Worm (Caenorhabditis elegans) whole organism, mixed stage, embryonic: ENCODE data around the gene dnj-13.

Source experiments
- M03D4.4 ChIP-seq: sonication (generic microtip); optimal IDR thresholded peaks from 2 replicates; lab custom pipeline; 2017; ENCODE audit warnings: mild to moderate bottlenecking, missing genetic modification characterization, missing compliant biosample characterization
- bed-3 ChIP-seq: fragments of 200-800 bp; sonication (Bioruptor generic); optimal IDR thresholded peaks from 3 replicates; lab custom pipeline; 2018; ENCODE audit warnings: mild to moderate bottlenecking, missing genetic modification characterization, moderate library complexity, missing compliant biosample characterization
- blmp-1 ChIP-seq: fragments of 150-350 bp; optimal IDR thresholded peaks from 2 replicates; lab custom pipeline; 2014; ENCODE audit warnings: missing biosample characterization, missing genetic modification characterization
- ceh-39 ChIP-seq: fragments of 150-350 bp; optimal IDR thresholded peaks from 2 replicates; lab custom pipeline; 2014; ENCODE audit warnings: missing biosample characterization, missing genetic modification characterization
- ceh-43 ChIP-seq: fragments of 200-800 bp; sonication (Bioruptor generic); optimal IDR thresholded peaks from 2 replicates; lab custom pipeline; 2018; ENCODE audit warnings: mild to moderate bottlenecking, missing genetic modification characterization, moderate library complexity, missing compliant biosample characterization
- ces-1 ChIP-seq: fragments of 150-350 bp; optimal IDR thresholded peaks from 2 replicates; lab custom pipeline; 2014; ENCODE audit warnings: missing biosample characterization, missing genetic modification reagents, missing genetic modification characterization
- cnd-1 ChIP-seq: fragments of 200-800 bp; sonication (Bioruptor generic); optimal IDR thresholded peaks from 2 replicates; lab custom pipeline; 2018; ENCODE audit warnings: mild to moderate bottlenecking, missing genetic modification characterization, missing compliant biosample characterization
- drap-1 ChIP-seq: fragments of 200-800 bp; sonication (Bioruptor generic); optimal IDR thresholded peaks from 3 replicates; lab custom pipeline; 2018; ENCODE audit warnings: mild to moderate bottlenecking, missing genetic modification characterization, missing compliant biosample characterization
- flh-1 ChIP-seq: fragments of 200-800 bp; sonication (Bioruptor generic); optimal IDR thresholded peaks from 2 replicates; lab custom pipeline; 2018; ENCODE audit warnings: mild to moderate bottlenecking, missing genetic modification characterization, moderate library complexity, missing compliant biosample characterization
- ham-2 ChIP-seq: fragments of 200-800 bp; sonication (Bioruptor generic); optimal IDR thresholded peaks from 2 replicates; lab custom pipeline; 2018; ENCODE audit warnings: mild to moderate bottlenecking, missing genetic modification characterization, missing compliant biosample characterization
- hlh-1 ChIP-seq: fragments of 150-350 bp; optimal IDR thresholded peaks from 2 replicates; lab custom pipeline; 2014; ENCODE audit warnings: missing biosample characterization, missing genetic modification reagents, missing genetic modification characterization
- lin-13 ChIP-seq: fragments of 150-350 bp; optimal IDR thresholded peaks from 2 replicates; lab custom pipeline; 2014; ENCODE audit warnings: missing biosample characterization, missing genetic modification characterization
- lin-32 ChIP-seq: fragments of 200-800 bp; sonication (Bioruptor generic); optimal IDR thresholded peaks from 2 replicates; lab custom pipeline; 2018; ENCODE audit warnings: mild to moderate bottlenecking, missing genetic modification characterization, missing compliant biosample characterization
- lsy-2 ChIP-seq: fragments of 150-350 bp; optimal IDR thresholded peaks from 2 replicates; lab custom pipeline; 2014; ENCODE audit warnings: missing biosample characterization, missing genetic modification characterization
- mab-5 ChIP-seq: fragments of 150-350 bp; optimal IDR thresholded peaks from 2 replicates; lab custom pipeline; 2014; ENCODE audit warnings: missing biosample characterization, missing genetic modification characterization
- mep-1 ChIP-seq: fragments of 150-350 bp; optimal IDR thresholded peaks from 2 replicates; lab custom pipeline; 2017; ENCODE audit warnings: missing biosample characterization, missing genetic modification reagents, missing genetic modification characterization, inconsistent platforms
- mls-2 ChIP-seq: sonication (generic microtip); optimal IDR thresholded peaks from 2 replicates; lab custom pipeline; 2016; ENCODE audit warnings: mild to moderate bottlenecking, missing genetic modification characterization, moderate library complexity, missing compliant biosample characterization
- nhr-12 ChIP-seq: fragments of 150-350 bp; optimal IDR thresholded peaks from 2 replicates; lab custom pipeline; 2014; ENCODE audit warnings: missing biosample characterization, missing genetic modification characterization
- nhr-2 ChIP-seq: fragments of 150-350 bp; optimal IDR thresholded peaks from 2 replicates; lab custom pipeline; 2014; ENCODE audit warnings: missing biosample characterization, missing genetic modification characterization
- nhr-237 ChIP-seq: fragments of 150-350 bp; optimal IDR thresholded peaks from 2 replicates; lab custom pipeline; 2014; ENCODE audit warnings: missing biosample characterization, missing genetic modification characterization
- nhr-28 ChIP-seq: fragments of 150-350 bp; optimal IDR thresholded peaks from 2 replicates; lab custom pipeline; 2014; ENCODE audit warnings: missing biosample characterization, missing genetic modification characterization
- pha-4 ChIP-seq: fragments of 150-350 bp; optimal IDR thresholded peaks from 2 replicates; lab custom pipeline; 2018; ENCODE audit warnings: missing biosample characterization, missing genetic modification reagents, missing genetic modification characterization
- sem-2 ChIP-seq: fragments of 200-800 bp; sonication (Bioruptor generic); optimal IDR thresholded peaks from 2 replicates; lab custom pipeline; 2018; ENCODE audit warnings: mild to moderate bottlenecking, missing genetic modification characterization, missing compliant biosample characterization
- sptf-1 ChIP-seq: sonication (generic microtip); optimal IDR thresholded peaks from 2 replicates; lab custom pipeline; 2017; ENCODE audit warnings: mild to moderate bottlenecking, missing genetic modification characterization, moderate library complexity, missing compliant biosample characterization
- tbx-8 ChIP-seq: fragments of 200-800 bp; sonication (Bioruptor generic); optimal IDR thresholded peaks from 2 replicates; lab custom pipeline; 2018; ENCODE audit warnings: mild to moderate bottlenecking, missing genetic modification characterization, moderate library complexity, missing compliant biosample characterization
- unc-120 ChIP-seq: sonication (generic microtip); optimal IDR thresholded peaks from 2 replicates; lab custom pipeline; 2017; ENCODE audit warnings: missing genetic modification characterization, missing compliant biosample characterization; ENCODE audit not compliant: poor library complexity, severe bottlenecking
- unc-39 ChIP-seq: fragments of 150-350 bp; optimal IDR thresholded peaks from 2 replicates; lab custom pipeline; 2014; ENCODE audit warnings: missing biosample characterization, missing genetic modification characterization
- unc-62 ChIP-seq: fragments of 150-350 bp; optimal IDR thresholded peaks from 2 replicates; lab custom pipeline; 2014; ENCODE audit warnings: missing biosample characterization, missing genetic modification reagents, missing genetic modification characterization
- zip-8 ChIP-seq: fragments of 150-350 bp; optimal IDR thresholded peaks from 2 replicates; lab custom pipeline; 2014; ENCODE audit warnings: missing biosample characterization, missing genetic modification characterization
- ztf-11 ChIP-seq: fragments of 150-350 bp; optimal IDR thresholded peaks from 2 replicates; lab custom pipeline; 2014; ENCODE audit warnings: missing biosample characterization, missing genetic modification characterization

dnj-13 gene

DNA sequence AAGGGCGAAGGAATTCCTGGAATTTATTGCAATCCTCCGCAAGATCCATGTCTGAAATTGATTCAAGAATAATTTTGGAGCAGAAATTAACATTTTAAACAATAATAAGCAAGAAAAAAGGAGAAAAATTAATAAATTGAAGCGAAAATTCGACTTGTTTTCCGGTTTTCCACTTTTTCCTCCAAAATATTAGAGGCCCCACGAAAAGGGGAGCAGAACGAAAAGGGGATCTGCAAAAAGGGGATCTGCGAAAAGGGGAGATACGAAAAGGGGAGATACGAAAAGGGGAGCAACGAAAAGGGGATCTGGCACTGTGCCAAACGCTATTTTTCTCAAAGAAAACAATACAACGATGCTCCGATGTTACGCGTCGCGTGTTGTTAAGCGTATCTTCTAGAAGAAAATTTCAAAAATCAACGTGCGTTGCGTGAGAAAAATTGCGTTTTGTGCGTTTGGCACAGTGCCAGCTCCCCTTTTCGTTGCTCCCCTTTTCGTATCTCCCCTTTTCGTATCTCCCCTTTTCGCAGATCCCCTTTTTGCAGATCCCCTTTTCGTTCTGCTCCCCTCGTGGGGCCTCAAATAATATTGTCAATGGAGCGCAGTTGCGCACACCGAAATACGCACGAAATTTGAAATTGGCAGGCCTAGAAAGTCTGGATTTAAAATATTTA is 10.9 kb upstream of the dnj-13 start, which contains the start of gene Y62F5A.12:
TSS of gene Y62F5A.12 (minus strand) at position 51 of the 671 bp plus-strand sequence.
- TF ChIP-seq mep-1 = peak; percentile 85
- peak; percentile 56 for TF ChIP-seq lin-32 (GFP tag; lab: Kevin White, UChicago)
- TF ChIP-seq lsy-2 (tag; lab: Kevin White, UChicago) = peak; percentile 46
- TF ChIP-seq hlh-1 (tag; lab: Kevin White, UChicago) = peak; percentile 7
- peak; percentile 79 for TF ChIP-seq unc-120 (tag; lab: Kevin White, UChicago)
- peak; percentile 17 for TF ChIP-seq bed-3 (GFP tag; lab: Kevin White, UChicago)
- peak; percentile 49 for TF ChIP-seq M03D4.4
- peak; percentile 68 for TF ChIP-seq cnd-1 (tag; lab: Kevin White, UChicago)
- TF ChIP-seq drap-1 (GFP tag; lab: Kevin White, UChicago) = peak; percentile 57
- TF ChIP-seq pha-4 = peak; percentile 22
- peak; percentile 61 for TF ChIP-seq ces-1 (GFP tag; lab: Kevin White, UChicago)
- peak; percentile 52 for TF ChIP-seq mls-2 (tag; lab: Kevin White, UChicago)
- peak; percentile 1 for TF ChIP-seq nhr-237
- TF ChIP-seq tbx-8 (GFP tag; lab: Kevin White, UChicago) = peak; percentile 6
- TF ChIP-seq lin-13 (tag; lab: Kevin White, UChicago) = peak; percentile 77
- TF ChIP-seq ham-2 (GFP tag; lab: Kevin White, UChicago) = peak; percentile 26
- peak; percentile 95 for TF ChIP-seq sptf-1

DNA sequence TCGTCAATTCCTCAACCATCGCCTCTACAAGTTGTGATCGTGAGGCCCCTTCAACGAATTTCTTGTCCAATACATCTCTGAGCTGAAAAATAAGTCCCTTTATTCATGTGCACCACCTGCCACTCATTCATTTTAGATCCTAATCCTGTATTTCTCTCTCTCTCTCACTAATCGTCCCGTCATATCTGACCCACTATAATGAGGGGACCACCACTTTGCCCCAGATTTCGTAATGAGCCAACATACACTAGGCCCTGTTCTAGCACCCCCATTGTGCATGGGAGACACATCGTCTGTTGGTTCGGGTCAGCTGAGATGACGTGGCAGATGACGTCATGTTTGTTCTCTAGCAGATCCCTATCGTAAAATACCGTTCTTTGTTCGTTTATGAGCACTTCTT is 10.1 kb upstream of the dnj-13 start:
- TF ChIP-seq ces-1 (GFP tag; lab: Kevin White, UChicago) (peak; percentile 35), ceh-43 (GFP tag; lab: Kevin White, UChicago) (peak; percentile 20), nhr-2 (tag; lab: Kevin White, UChicago) (peak; percentile 82), unc-62 (GFP tag; lab: Kevin White, UChicago) (peak; percentile 45), sptf-1 (peak; percentile 76), ztf-11 (tag; lab: Kevin White, UChicago) (peak; percentile 22), mls-2 (tag; lab: Kevin White, UChicago) (peak; percentile 73), tbx-8 (GFP tag; lab: Kevin White, UChicago) (no peak), sem-2 (peak; percentile 40), cnd-1 (tag; lab: Kevin White, UChicago) (peak; percentile 66), blmp-1 (tag; lab: Kevin White, UChicago) (no peak), drap-1 (GFP tag; lab: Kevin White, UChicago) (peak; percentile 61), ceh-39 (tag; lab: Kevin White, UChicago) (peak; percentile 41), nhr-237 (no peak)
- TF ChIP-seq, all 35 proteins: peak for 11

DNA sequence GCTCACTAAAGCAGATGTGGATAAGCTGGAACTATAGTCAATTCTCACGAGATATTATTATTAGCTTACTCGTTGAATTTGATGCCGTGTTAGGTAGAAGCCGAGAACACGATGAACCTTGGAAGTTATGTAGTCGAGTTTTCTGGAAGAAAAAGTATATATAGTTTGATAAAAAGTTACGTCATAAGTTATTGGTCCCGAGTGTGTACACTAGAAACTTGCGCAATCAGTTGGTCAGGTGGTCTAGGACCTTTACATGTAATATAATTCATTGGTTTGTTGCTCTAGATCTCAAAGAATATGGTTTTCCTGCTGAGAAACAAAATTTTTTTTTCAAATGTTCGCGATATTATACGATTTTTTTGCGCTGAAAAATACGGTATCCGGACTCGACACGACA is 9.6 kb upstream of the dnj-13 start:
- no peak for TF ChIP-seq ceh-43 (GFP tag; lab: Kevin White, UChicago)
- TF ChIP-seq zip-8 (tag; lab: Kevin White, UChicago) = peak; percentile 99

DNA sequence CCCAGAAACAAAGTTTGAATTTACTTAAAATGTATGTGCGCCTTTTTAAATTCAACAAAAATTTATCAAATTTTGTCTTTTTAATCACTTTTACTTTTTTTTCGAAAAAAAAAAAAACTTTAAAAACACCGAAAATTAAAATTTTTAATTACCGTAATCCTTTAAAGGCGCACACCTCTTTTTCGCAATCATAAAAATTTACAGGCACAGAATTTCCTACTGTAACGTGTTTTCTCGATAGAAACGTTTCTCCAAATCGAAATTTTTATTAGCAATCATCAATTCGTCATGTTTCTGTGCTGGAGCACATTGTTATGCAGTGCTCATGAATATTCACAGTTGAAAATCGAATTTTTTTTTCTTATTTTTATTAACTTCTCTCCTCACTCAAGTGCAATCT is 9.0 kb upstream of the dnj-13 start:
- no peak for TF ChIP-seq ceh-43 (GFP tag; lab: Kevin White, UChicago)
- TF ChIP-seq ces-1 (GFP tag; lab: Kevin White, UChicago) = peak; percentile 36

DNA sequence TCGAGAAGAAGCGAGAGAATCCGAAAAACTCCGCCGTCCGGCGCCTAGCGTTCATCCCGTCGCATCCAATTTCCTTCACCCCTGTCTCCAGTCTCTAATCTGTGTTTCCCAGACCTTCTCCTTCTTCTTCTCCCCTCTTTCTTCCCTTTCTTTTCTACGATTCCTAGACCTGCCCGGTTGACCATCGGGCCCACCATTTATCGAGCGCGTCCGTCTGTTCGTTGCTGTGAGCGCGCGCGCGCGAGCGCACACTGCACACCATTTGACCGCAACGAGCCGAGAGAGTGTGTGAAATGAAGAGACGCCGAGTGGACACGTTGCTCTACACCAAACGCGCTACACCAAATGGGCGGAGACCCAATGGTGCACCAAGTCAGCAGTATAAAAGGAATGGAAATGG is 8.4 kb upstream of the dnj-13 start:
- TF ChIP-seq unc-120 (tag; lab: Kevin White, UChicago) (peak; percentile 6), drap-1 (GFP tag; lab: Kevin White, UChicago) (no peak), nhr-2 (tag; lab: Kevin White, UChicago) (peak; percentile 46), ceh-43 (GFP tag; lab: Kevin White, UChicago) (no peak), mep-1 (peak; percentile 62), nhr-12 (tag; lab: Kevin White, UChicago) (no peak), blmp-1 (tag; lab: Kevin White, UChicago) (no peak), sptf-1 (peak; percentile 89), unc-62 (GFP tag; lab: Kevin White, UChicago) (peak; percentile 67), nhr-237 (no peak), mab-5 (tag; lab: Kevin White, UChicago) (no peak), mls-2 (tag; lab: Kevin White, UChicago) (peak; percentile 40), ztf-11 (tag; lab: Kevin White, UChicago) (no peak), cnd-1 (tag; lab: Kevin White, UChicago) (peak; percentile 52), nhr-28 (tag; lab: Kevin White, UChicago) (no peak), lin-32 (GFP tag; lab: Kevin White, UChicago) (no peak), flh-1 (GFP tag; lab: Kevin White, UChicago) (no peak), bed-3 (GFP tag; lab: Kevin White, UChicago) (no peak), hlh-1 (tag; lab: Kevin White, UChicago) (peak; percentile 60), ham-2 (GFP tag; lab: Kevin White, UChicago) (peak; percentile 37), ceh-39 (tag; lab: Kevin White, UChicago) (peak; percentile 76), M03D4.4 (no peak), unc-39 (no peak)
